Worm (Caenorhabditis elegans): ENCODE measurements around the gene npa-1.

DNA sequence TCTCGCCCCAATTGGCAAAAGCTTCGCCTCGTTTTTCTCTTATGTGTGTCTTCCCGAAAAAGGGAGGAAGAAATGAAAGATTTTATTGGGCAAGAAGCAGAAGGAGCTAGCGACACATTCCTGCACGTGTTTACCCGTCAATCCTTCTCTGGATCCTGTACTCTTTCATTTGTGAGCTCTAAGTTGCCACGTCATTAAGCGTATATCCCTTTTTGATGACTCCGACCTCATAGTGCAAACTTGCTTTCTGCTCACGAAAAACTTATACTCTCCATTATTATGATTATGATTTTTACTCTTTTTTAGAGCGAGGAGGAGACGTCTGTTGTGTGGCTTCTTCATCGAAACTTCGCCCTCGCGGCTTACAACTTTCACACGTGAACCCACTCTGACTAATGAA lies 3.3 kb upstream of the npa-1 start, which contains the start of gene F27B10.1:
- TF ChIP-seq him-1 (tag; optimal IDR thresholded peaks at IDR 0.05): no peak
- no peak for TF ChIP-seq dao-5 (tag; optimal IDR thresholded peaks at IDR 0.05)

Measured in whole organism, L4/young adult.